Worm (Caenorhabditis elegans) whole organism, early embryonic: ENCODE results near the gene cest-5.2.

Experiments
- B0310.2 ChIP-seq: sonication (generic microtip); optimal IDR thresholded peaks from 2 replicates; lab custom pipeline; 2016; ENCODE audit warnings: mild to moderate bottlenecking, missing genetic modification characterization, missing compliant biosample characterization
- F13C5.2 ChIP-seq: sonication (generic microtip); optimal IDR thresholded peaks from 2 replicates; lab custom pipeline; 2017; ENCODE audit warnings: mild to moderate bottlenecking, missing genetic modification characterization, inconsistent platforms, missing compliant biosample characterization
- aly-1 ChIP-seq: sonication (generic microtip); optimal IDR thresholded peaks from 2 replicates; lab custom pipeline; 2016; ENCODE audit warnings: missing genetic modification characterization, missing compliant biosample characterization
- ama-1 ChIP-seq: fragments of 150-350 bp; optimal IDR thresholded peaks from 2 replicates; lab custom pipeline; 2014
- ceh-13 ChIP-seq: fragments of 200-800 bp; sonication (Bioruptor generic); optimal IDR thresholded peaks from 2 replicates; lab custom pipeline; 2018; ENCODE audit warnings: mild to moderate bottlenecking, missing genetic modification characterization, missing compliant biosample characterization
- ceh-36 ChIP-seq: sonication (generic microtip); optimal IDR thresholded peaks from 2 replicates; lab custom pipeline; 2016; ENCODE audit warnings: missing genetic modification characterization, inconsistent platforms, missing compliant biosample characterization
- ets-7 ChIP-seq: sonication (generic microtip); optimal IDR thresholded peaks from 2 replicates; lab custom pipeline; 2016; ENCODE audit warnings: missing genotype, missing genetic modification characterization, missing compliant biosample characterization
- flt-1 ChIP-seq: fragments of 200-800 bp; sonication (Bioruptor generic); IDR thresholded peaks from 2 replicates; pipeline ENCODE4 v1.3.6; 2022; ENCODE audit warnings: missing genetic modification characterization, missing compliant biosample characterization
- hmbx-1 ChIP-seq: sonication (generic microtip); optimal IDR thresholded peaks from 2 replicates; lab custom pipeline; 2016; ENCODE audit warnings: mild to moderate bottlenecking, missing genetic modification characterization, missing compliant biosample characterization
- hmg-4 ChIP-seq: fragments of 200-800 bp; sonication (Bioruptor generic); optimal IDR thresholded peaks from 2 replicates; lab custom pipeline; 2018; ENCODE audit warnings: mild to moderate bottlenecking, missing genetic modification characterization, missing compliant biosample characterization
- hnd-1 ChIP-seq: sonication (generic microtip); optimal IDR thresholded peaks from 2 replicates; lab custom pipeline; 2016; ENCODE audit warnings: missing genetic modification characterization, missing compliant biosample characterization
- pes-1 ChIP-seq: fragments of 200-800 bp; sonication (Bioruptor generic); IDR thresholded peaks from 2 replicates; pipeline ENCODE4 v1.3.6; 2022; ENCODE audit warnings: missing genetic modification reagents, missing genetic modification characterization, missing compliant biosample characterization
- scrt-1 ChIP-seq: fragments of 200-800 bp; sonication (Bioruptor generic); IDR thresholded peaks from 2 replicates; pipeline ENCODE4 v1.3.6; 2022; ENCODE audit warnings: missing genetic modification characterization, missing compliant biosample characterization
- sea-1 ChIP-seq: fragments of 200-800 bp; sonication (Bioruptor generic); conservative IDR thresholded peaks from 2 replicates; pipeline ENCODE4 v1.3.6; 2022; ENCODE audit warnings: missing genetic modification characterization, missing compliant biosample characterization
- tbx-11 ChIP-seq: fragments of 200-800 bp; sonication (Bioruptor generic); IDR thresholded peaks from 2 replicates; pipeline ENCODE4 v1.3.6; 2022; ENCODE audit warnings: missing genetic modification characterization, missing compliant biosample characterization
- tbx-37 ChIP-seq: fragments of 200-800 bp; sonication (Bioruptor generic); conservative IDR thresholded peaks from 2 replicates; pipeline ENCODE4 v1.3.6; 2022; ENCODE audit warnings: missing genetic modification reagents, missing genetic modification characterization, missing compliant biosample characterization
- tra-4 ChIP-seq: sonication (generic microtip); optimal IDR thresholded peaks from 2 replicates; lab custom pipeline; 2017; ENCODE audit warnings: missing genetic modification characterization, missing compliant biosample characterization

cest-5.2 gene

ce11 chrIV:6585397-6585921 is 42.3 kb downstream of the cest-5.2 start, which contains the start of the genes F38A5.2 and dnj-11:
Gene F38A5.2 (minus strand): TSS chrIV:6585400.
Gene dnj-11 (plus strand): TSS chrIV:6585871.
- TF ChIP-seq F13C5.2 (tag; lab: Kevin White, UChicago) (peak; percentile 59), flt-1 (no peak), pes-1 (no peak)

- TF ChIP-seq tbx-11 (GFP tag; lab: Robert Waterston, UW): no peak
- no peak for TF ChIP-seq hnd-1 (tag; lab: Kevin White, UChicago)
- no peak for TF ChIP-seq F13C5.2 (tag; lab: Kevin White, UChicago)
- TF ChIP-seq ceh-13 (GFP tag; lab: Kevin White, UChicago): no peak
- TF ChIP-seq tbx-37 (GFP tag; lab: Robert Waterston, UW): no peak
- TF ChIP-seq ets-7: no peak
- TF ChIP-seq sea-1 (GFP tag; lab: Robert Waterston, UW): no peak
- no peak for TF ChIP-seq B0310.2 (tag; lab: Kevin White, UChicago)
- TF ChIP-seq hmg-4 (GFP tag; lab: Kevin White, UChicago): no peak
- TF ChIP-seq aly-1 (tag; lab: Kevin White, UChicago): no peak
These were observed 45.1 kb downstream of the cest-5.2 start, which contains the start of gene odr-8 for ce11 chrIV:6582604-6583003. Gene odr-8 (minus strand): TSS chrIV:6582704.

ce11 chrIV:6581658-6582057 is 46.1 kb downstream of the cest-5.2 start:
- TF ChIP-seq pes-1: no peak
- TF ChIP-seq hmg-4 (GFP tag; lab: Kevin White, UChicago): no peak
- no peak for TF ChIP-seq flt-1
- TF ChIP-seq hnd-1 (tag; lab: Kevin White, UChicago): no peak
- no peak for TF ChIP-seq aly-1 (tag; lab: Kevin White, UChicago)
- TF ChIP-seq sea-1 (GFP tag; lab: Robert Waterston, UW): no peak
- TF ChIP-seq tbx-11 (GFP tag; lab: Robert Waterston, UW): no peak
- no peak for TF ChIP-seq B0310.2 (tag; lab: Kevin White, UChicago)
- TF ChIP-seq tbx-37 (GFP tag; lab: Robert Waterston, UW): no peak
- TF ChIP-seq ceh-13 (GFP tag; lab: Kevin White, UChicago): no peak
- no peak for TF ChIP-seq ceh-36 (tag; lab: Kevin White, UChicago)
- TF ChIP-seq tra-4 (tag; lab: Kevin White, UChicago): no peak
- no peak for TF ChIP-seq ets-7
- TF ChIP-seq ama-1 (lab: Kevin White, UChicago): no peak
- no peak for TF ChIP-seq F13C5.2 (tag; lab: Kevin White, UChicago)
- TF ChIP-seq scrt-1 (GFP tag; lab: Robert Waterston, UW): no peak
- TF ChIP-seq hmbx-1 (tag; lab: Kevin White, UChicago): no peak

- TF ChIP-seq pes-1: no peak
- TF ChIP-seq ceh-36 (tag; lab: Kevin White, UChicago): no peak
- TF ChIP-seq B0310.2 (tag; lab: Kevin White, UChicago): no peak
- TF ChIP-seq ets-7: no peak
- no peak for TF ChIP-seq hmbx-1 (tag; lab: Kevin White, UChicago)
- no peak for TF ChIP-seq ama-1 (lab: Kevin White, UChicago)
- TF ChIP-seq tra-4 (tag; lab: Kevin White, UChicago): no peak
- TF ChIP-seq ceh-13 (GFP tag; lab: Kevin White, UChicago): no peak
- no peak for TF ChIP-seq F13C5.2 (tag; lab: Kevin White, UChicago)
- TF ChIP-seq sea-1 (GFP tag; lab: Robert Waterston, UW): no peak
- no peak for TF ChIP-seq scrt-1 (GFP tag; lab: Robert Waterston, UW)
- no peak for TF ChIP-seq tbx-37 (GFP tag; lab: Robert Waterston, UW)
- TF ChIP-seq hmg-4 (GFP tag; lab: Kevin White, UChicago): no peak
- no peak for TF ChIP-seq flt-1
- no peak for TF ChIP-seq tbx-11 (GFP tag; lab: Robert Waterston, UW)
- TF ChIP-seq aly-1 (tag; lab: Kevin White, UChicago): no peak
- TF ChIP-seq hnd-1 (tag; lab: Kevin White, UChicago): no peak
These were observed 49.8 kb downstream of the cest-5.2 start, which contains the start of gene C43G2.3 for ce11 chrIV:6577914-6578313. Gene C43G2.3 (plus strand): TSS chrIV:6578214.

ce11 chrIV:6576728-6577101 is 51.0 kb downstream of the cest-5.2 start:
- no peak for TF ChIP-seq F13C5.2 (tag; lab: Kevin White, UChicago)
- no peak for TF ChIP-seq hmg-4 (GFP tag; lab: Kevin White, UChicago)
- no peak for TF ChIP-seq ceh-36 (tag; lab: Kevin White, UChicago)

- TF ChIP-seq scrt-1 (GFP tag; lab: Robert Waterston, UW) (no peak), hmg-4 (GFP tag; lab: Kevin White, UChicago) (no peak), pes-1 (no peak), ceh-13 (GFP tag; lab: Kevin White, UChicago) (no peak)
These were observed 51.6 kb downstream of the cest-5.2 start for ce11 chrIV:6575959-6576727.
